Worm (Caenorhabditis elegans): ENCODE measurements around the gene srd-44.
"Not testable (repeated sequence)": the region's sequence is repeated elsewhere in the genome, so short reads cannot be mapped to it uniquely, and the experiment has no call there.

Gene srd-44

DNA sequence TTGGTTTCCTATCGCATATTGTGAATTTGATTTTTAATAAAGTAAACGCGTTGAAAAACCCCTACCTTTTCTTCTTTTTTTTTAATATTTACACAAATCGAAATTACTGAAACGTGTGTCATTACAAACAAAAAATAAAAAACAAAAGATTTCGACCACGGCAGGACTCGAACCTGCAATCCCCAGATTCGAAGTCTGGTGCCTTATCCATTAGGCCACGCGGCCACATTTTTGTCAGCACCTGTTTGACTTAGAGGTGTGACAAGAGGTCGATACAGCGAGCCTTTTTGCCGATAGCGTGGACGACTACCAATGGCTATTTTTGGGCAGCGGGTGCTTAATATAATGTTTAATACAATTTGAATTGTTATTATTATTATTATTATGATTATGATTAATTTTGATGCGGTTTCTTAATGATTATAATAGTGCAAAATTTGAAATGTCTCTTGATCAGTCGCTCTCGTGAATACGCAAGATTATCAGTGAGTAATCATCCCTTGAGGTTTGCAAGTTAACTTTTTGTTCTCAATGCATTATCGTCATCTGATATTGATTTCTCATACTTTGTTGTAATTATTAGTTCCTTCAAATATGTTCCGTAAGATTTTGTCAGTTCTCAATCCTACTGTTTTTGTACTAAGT is at the start of gene srd-44:
TSS of gene srd-44 (plus strand) at position 595 of the 645 bp plus-strand sequence.
- TF ChIP-seq sea-1 (GFP tag; conservative IDR thresholded peaks at IDR 0.05) (no peak), tbx-11 (GFP tag; IDR thresholded peaks at IDR 0.05) (peak; percentile 61), tra-4 (tag; optimal IDR thresholded peaks at IDR 0.05) (no peak), flt-1 (GFP tag; IDR thresholded peaks at IDR 0.05) (no peak; the same call in none of the 2 replicates), ceh-13 (GFP tag; optimal IDR thresholded peaks at IDR 0.05) (peak; percentile 57), ets-7 (tag; optimal IDR thresholded peaks at IDR 0.05) (no peak), aly-1 (tag; optimal IDR thresholded peaks at IDR 0.05) (no peak), pes-1 (GFP tag; IDR thresholded peaks at IDR 0.05) (no peak; the same call in 1 of the 2 replicates), hnd-1 (tag; optimal IDR thresholded peaks at IDR 0.05) (peak; percentile 27), hmbx-1 (tag; optimal IDR thresholded peaks at IDR 0.05) (peak; percentile 38), ama-1 (optimal IDR thresholded peaks at IDR 0.05) (no peak), F13C5.2 (tag; optimal IDR thresholded peaks at IDR 0.05) (peak; percentile 52), B0310.2 (tag; optimal IDR thresholded peaks at IDR 0.05) (peak; percentile 20), tbx-37 (GFP tag; conservative IDR thresholded peaks at IDR 0.05) (0 out of 2 replicates have a peak, but pooled peaks have one; percentile 47), scrt-1 (GFP tag; IDR thresholded peaks at IDR 0.05) (0 out of 2 replicates have a peak, but pooled peaks have one; percentile 70), ceh-36 (tag; optimal IDR thresholded peaks at IDR 0.05) (no peak)

ce11 chrX:12290539-12290938 is 47.7 kb upstream of the srd-44 start, which contains the start of gene C04B4.4:
TSS of gene C04B4.4 (plus strand) at chrX:12290839.
- TF ChIP-seq tbx-37 (GFP tag; conservative IDR thresholded peaks at IDR 0.05) (no peak), ama-1 (optimal IDR thresholded peaks at IDR 0.05) (no peak), hnd-1 (tag; optimal IDR thresholded peaks at IDR 0.05) (no peak), F13C5.2 (tag; optimal IDR thresholded peaks at IDR 0.05) (no peak), sea-1 (GFP tag; conservative IDR thresholded peaks at IDR 0.05) (no peak), hmg-4 (GFP tag; optimal IDR thresholded peaks at IDR 0.05) (no peak)

DNA sequence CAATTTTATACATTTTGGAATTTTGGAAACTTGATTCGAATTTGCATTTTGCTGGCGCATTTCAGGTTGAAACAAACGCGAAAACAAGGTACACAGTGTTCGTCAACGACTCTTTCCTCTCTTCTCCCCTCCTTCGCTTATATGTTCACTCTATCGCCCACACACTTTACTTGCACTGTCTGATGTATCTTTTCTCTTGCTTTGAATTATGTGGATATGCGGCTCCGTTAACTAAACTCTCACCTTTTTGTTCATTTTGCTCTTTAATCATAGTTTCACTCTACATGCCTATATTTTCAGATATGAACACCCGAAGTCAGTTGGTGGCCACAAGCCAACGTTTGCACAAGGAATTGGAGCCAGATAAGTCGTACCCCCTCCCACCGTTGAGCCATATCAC is 44.0 kb upstream of the srd-44 start, which contains the start of gene W06D11.1:
TSS of gene W06D11.1 (plus strand) at position 301 of the 400 bp plus-strand sequence.
- TF ChIP-seq ceh-13 (GFP tag; optimal IDR thresholded peaks at IDR 0.05) = no peak
- no peak for TF ChIP-seq scrt-1 (GFP tag; IDR thresholded peaks at IDR 0.05)

- TF ChIP-seq ets-7 (tag; optimal IDR thresholded peaks at IDR 0.05) = no peak
- no peak for TF ChIP-seq hmg-4 (GFP tag; optimal IDR thresholded peaks at IDR 0.05)
- TF ChIP-seq aly-1 (tag; optimal IDR thresholded peaks at IDR 0.05) = no peak
- TF ChIP-seq F13C5.2 (tag; optimal IDR thresholded peaks at IDR 0.05) = no peak
- no peak for TF ChIP-seq ama-1 (optimal IDR thresholded peaks at IDR 0.05)
Observed at ce11 chrX:12296392-12296791, 41.8 kb upstream of the srd-44 start, which contains the start of gene W06D11.2. TSS of gene W06D11.2 (minus strand) at chrX:12296730.

DNA sequence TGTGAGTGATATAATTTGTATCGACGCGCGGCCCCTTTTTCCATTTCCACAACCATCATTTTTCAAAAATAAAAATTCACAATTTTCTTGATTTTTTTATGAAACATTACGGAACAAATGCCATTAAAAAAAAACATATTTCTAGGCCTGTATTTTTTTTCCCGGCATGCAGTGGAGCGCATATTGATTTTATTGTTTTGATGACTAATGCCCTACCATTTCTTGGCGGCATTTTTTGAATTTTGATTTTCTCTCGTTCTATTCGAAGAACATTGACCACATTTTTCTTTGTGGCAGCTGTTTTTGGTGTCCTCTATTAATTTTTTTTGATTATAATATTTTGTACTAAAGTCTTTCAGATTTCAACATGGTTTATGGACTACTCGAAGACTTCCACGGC is 39.9 kb upstream of the srd-44 start, which contains the start of gene W06D11.3:
TSS of gene W06D11.3 (plus strand) at position 360 of the 400 bp plus-strand sequence.
- TF ChIP-seq ceh-36 (tag; optimal IDR thresholded peaks at IDR 0.05) (no peak), tbx-11 (GFP tag; IDR thresholded peaks at IDR 0.05) (no peak), ets-7 (tag; optimal IDR thresholded peaks at IDR 0.05) (no peak), aly-1 (tag; optimal IDR thresholded peaks at IDR 0.05) (no peak), sea-1 (GFP tag; conservative IDR thresholded peaks at IDR 0.05) (no peak)

- TF ChIP-seq tbx-37 (GFP tag; conservative IDR thresholded peaks at IDR 0.05) = no peak
- TF ChIP-seq hnd-1 (tag; optimal IDR thresholded peaks at IDR 0.05) = no peak
- no peak for TF ChIP-seq flt-1 (GFP tag; IDR thresholded peaks at IDR 0.05)
- no peak for TF ChIP-seq B0310.2 (tag; optimal IDR thresholded peaks at IDR 0.05)
- no peak for TF ChIP-seq tra-4 (tag; optimal IDR thresholded peaks at IDR 0.05)
- TF ChIP-seq scrt-1 (GFP tag; IDR thresholded peaks at IDR 0.05) = no peak
- no peak for TF ChIP-seq ceh-13 (GFP tag; optimal IDR thresholded peaks at IDR 0.05)
- no peak for TF ChIP-seq pes-1 (GFP tag; IDR thresholded peaks at IDR 0.05)
- TF ChIP-seq hmbx-1 (tag; optimal IDR thresholded peaks at IDR 0.05) = no peak
- TF ChIP-seq F13C5.2 (tag; optimal IDR thresholded peaks at IDR 0.05) = no peak
- no peak for TF ChIP-seq aly-1 (tag; optimal IDR thresholded peaks at IDR 0.05)
- TF ChIP-seq tbx-11 (GFP tag; IDR thresholded peaks at IDR 0.05) = no peak
- no peak for TF ChIP-seq hmg-4 (GFP tag; optimal IDR thresholded peaks at IDR 0.05)
- TF ChIP-seq ama-1 (optimal IDR thresholded peaks at IDR 0.05) = no peak
- TF ChIP-seq ceh-36 (tag; optimal IDR thresholded peaks at IDR 0.05) = no peak
- no peak for TF ChIP-seq ets-7 (tag; optimal IDR thresholded peaks at IDR 0.05)
- TF ChIP-seq sea-1 (GFP tag; conservative IDR thresholded peaks at IDR 0.05) = no peak
Observed at ce11 chrX:12299834-12300233, 38.4 kb upstream of the srd-44 start, which contains the start of gene W06D11.5. TSS of gene W06D11.5 (plus strand) at chrX:12300134.

ce11 chrX:12302755-12303154 is 35.5 kb upstream of the srd-44 start, which contains the start of gene dot-1.3:
TSS of gene dot-1.3 (minus strand) at chrX:12302855.
- not testable (repeated sequence) for TF ChIP-seq sea-1 (GFP tag; conservative IDR thresholded peaks at IDR 0.05); scrt-1 (GFP tag; IDR thresholded peaks at IDR 0.05); hmbx-1 (tag; optimal IDR thresholded peaks at IDR 0.05)

- no peak for TF ChIP-seq tra-4 (tag; optimal IDR thresholded peaks at IDR 0.05)
- TF ChIP-seq tbx-37 (GFP tag; conservative IDR thresholded peaks at IDR 0.05) = no peak
- no peak for TF ChIP-seq flt-1 (GFP tag; IDR thresholded peaks at IDR 0.05)
- no peak for TF ChIP-seq hmbx-1 (tag; optimal IDR thresholded peaks at IDR 0.05)
- TF ChIP-seq ama-1 (optimal IDR thresholded peaks at IDR 0.05) = no peak
- TF ChIP-seq hmg-4 (GFP tag; optimal IDR thresholded peaks at IDR 0.05) = no peak
- no peak for TF ChIP-seq aly-1 (tag; optimal IDR thresholded peaks at IDR 0.05)
- TF ChIP-seq ceh-13 (GFP tag; optimal IDR thresholded peaks at IDR 0.05) = no peak
Observed at ce11 chrX:12304231-12304630, 34.0 kb upstream of the srd-44 start.
